Worm (Caenorhabditis elegans): ENCODE data around the gene col-91.

col-91 gene

ce11 chrIII:8308238-8308637, 44.8 kb upstream of the col-91 start, which contains the start of gene F10E9.4:
Gene F10E9.4, plus strand, starts transcription at chrIII:8308538.
- no peak for TF ChIP-seq ceh-82 (tag; optimal IDR thresholded peaks at IDR 0.05)
- no peak for TF ChIP-seq unc-86 (tag; optimal IDR thresholded peaks at IDR 0.05)
- TF ChIP-seq F16B12.6 (tag; optimal IDR thresholded peaks at IDR 0.05), result no peak
- TF ChIP-seq lin-15B (tag; optimal IDR thresholded peaks at IDR 0.05), result no peak
- no peak for TF ChIP-seq irx-1 (tag; optimal IDR thresholded peaks at IDR 0.05)
- no peak for TF ChIP-seq tbx-2 (tag; optimal IDR thresholded peaks at IDR 0.05)
- TF ChIP-seq aly-2 (tag; optimal IDR thresholded peaks at IDR 0.05), result no peak
- no peak for TF ChIP-seq ceh-88 (GFP tag; IDR thresholded peaks at IDR 0.05)

- TF ChIP-seq lin-13 (GFP tag; optimal IDR thresholded peaks at IDR 0.05) (peak; percentile 79), lin-15B (tag; optimal IDR thresholded peaks at IDR 0.05) (peak; percentile 94), zip-4 (GFP tag; optimal IDR thresholded peaks at IDR 0.05) (peak; percentile 83), nhr-76 (tag; optimal IDR thresholded peaks at IDR 0.05) (no peak), hlh-4 (tag; optimal IDR thresholded peaks at IDR 0.05) (peak; percentile 85), swsn-7 (tag; optimal IDR thresholded peaks at IDR 0.05) (peak; percentile 95), unc-86 (tag; optimal IDR thresholded peaks at IDR 0.05) (peak; percentile 86), unc-30 (tag; optimal IDR thresholded peaks at IDR 0.05) (no peak), mdl-1 (tag; optimal IDR thresholded peaks at IDR 0.05) (peak in 1 of 2 experiments; percentile 75), lin-35 (GFP tag; optimal IDR thresholded peaks at IDR 0.05) (peak; percentile 90 to 93), mep-1 (tag; optimal IDR thresholded peaks at IDR 0.05) (peak; percentile 99), ceh-90 (tag; optimal IDR thresholded peaks at IDR 0.05) (peak; percentile 96), unc-130 (tag; optimal IDR thresholded peaks at IDR 0.05) (peak; percentile 99), mef-2 (tag; optimal IDR thresholded peaks at IDR 0.05) (no peak), blmp-1 (tag; optimal IDR thresholded peaks at IDR 0.05) (peak; percentile 88), dpl-1 (GFP tag; optimal IDR thresholded peaks at IDR 0.05) (peak; percentile 84 to 93 (median 89)), snpc-4 (tag; optimal IDR thresholded peaks at IDR 0.05) (peak; percentile 75), unc-98 (GFP tag; IDR thresholded peaks at IDR 0.05) (peak; percentile 91), vab-15 (tag; optimal IDR thresholded peaks at IDR 0.05) (peak; percentile 82), fkh-10 (GFP tag; optimal IDR thresholded peaks at IDR 0.05) (no peak), xbp-1 (tag; optimal IDR thresholded peaks at IDR 0.05) (peak; percentile 96), sup-37 (GFP tag; optimal IDR thresholded peaks at IDR 0.05) (peak; percentile 46), nhr-77 (tag; optimal IDR thresholded peaks at IDR 0.05) (no peak), sptf-1 (tag; optimal IDR thresholded peaks at IDR 0.05) (no peak), skn-1 (tag; optimal IDR thresholded peaks at IDR 0.05) (peak; percentile 91), efl-1 (optimal IDR thresholded peaks at IDR 0.05) (peak; percentile 75 to 90), efl-1 (GFP tag; optimal IDR thresholded peaks at IDR 0.05 in 1 of 2) (peak; percentile 90 to 98), C16A3.4 (tag; optimal IDR thresholded peaks at IDR 0.05) (peak; percentile 92), C34B4.2 (tag; optimal IDR thresholded peaks at IDR 0.05) (no peak), fkh-8 (tag; optimal IDR thresholded peaks at IDR 0.05) (peak; percentile 92), Y116A8C.19 (tag; optimal IDR thresholded peaks at IDR 0.05; ENCODE audit: borderline replicate concordance) (peak; percentile 99), sox-4 (tag; optimal IDR thresholded peaks at IDR 0.05) (peak; percentile 97), lin-39 (tag; optimal IDR thresholded peaks at IDR 0.05) (peak; percentile 87), ztf-4 (tag; optimal IDR thresholded peaks at IDR 0.05) (peak; percentile 67), ets-5 (GFP tag; IDR thresholded peaks at IDR 0.05) (no peak), nhr-84 (tag; optimal IDR thresholded peaks at IDR 0.05) (no peak), rnt-1 (tag; optimal IDR thresholded peaks at IDR 0.05) (peak; percentile 99), jun-1 (tag; optimal IDR thresholded peaks at IDR 0.05) (peak; percentile 43), snu-23 (GFP tag; optimal IDR thresholded peaks at IDR 0.05) (peak; percentile 95), ceh-82 (tag; optimal IDR thresholded peaks at IDR 0.05) (peak; percentile 86 to 92 (median 87)), egl-27 (tag; optimal IDR thresholded peaks at IDR 0.05) (no peak), ama-1 (optimal IDR thresholded peaks at IDR 0.05) (no peak), nhr-85 (tag) (peak; percentile 96), nhr-12 (tag; optimal IDR thresholded peaks at IDR 0.05) (no peak), egl-13 (tag; optimal IDR thresholded peaks at IDR 0.05) (peak; percentile 96), dsc-1 (tag; optimal IDR thresholded peaks at IDR 0.05) (peak; percentile 97), isw-1 (GFP tag; IDR thresholded peaks at IDR 0.05) (peak; percentile 87), fos-1 (tag; optimal IDR thresholded peaks at IDR 0.05) (peak; percentile 39)
These were observed 43.9 kb upstream of the col-91 start, which contains the start of the genes F10E9.7 and F10E9.5 for ce11 chrIII:8307356-8307755. Gene F10E9.7, minus strand, starts transcription at chrIII:8307441. Gene F10E9.5, plus strand, starts transcription at chrIII:8307592.
